Worm (Caenorhabditis elegans): ENCODE data around the gene F20B6.10.

The F20B6.10 gene

DNA sequence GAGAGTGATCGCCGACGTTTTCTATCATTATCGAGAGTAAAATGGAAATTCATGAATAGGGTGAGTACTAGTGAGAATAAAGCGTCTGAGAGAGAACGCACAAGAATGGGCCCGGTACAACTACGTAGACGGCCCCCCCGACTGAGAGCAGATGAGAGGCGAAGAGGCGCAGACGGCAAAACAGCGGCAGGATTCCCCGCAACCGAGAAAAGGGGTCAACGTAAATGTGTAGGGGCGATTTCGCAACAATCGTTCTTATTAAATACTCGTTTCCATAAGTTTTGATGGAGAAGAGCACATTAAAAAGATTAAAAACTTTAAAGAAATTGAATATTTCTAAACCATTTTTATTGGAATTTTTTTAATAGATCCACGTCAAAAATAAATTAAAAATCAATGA lies 2.4 kb downstream of the F20B6.10 start:
- TF ChIP-seq dmd-4 (tag; optimal IDR thresholded peaks at IDR 0.05) = no peak
- TF ChIP-seq F13H6.1 (tag; optimal IDR thresholded peaks at IDR 0.05) = peak; percentile 21
- TF ChIP-seq sma-9 (GFP tag; optimal IDR thresholded peaks at IDR 0.05) = peak; percentile 44
- TF ChIP-seq sma-9 (tag; optimal IDR thresholded peaks at IDR 0.05) = no peak
- TF ChIP-seq nhr-11 (tag; optimal IDR thresholded peaks at IDR 0.05) = no peak
- no peak for TF ChIP-seq nhr-6 (tag; optimal IDR thresholded peaks at IDR 0.05)
- no peak for TF ChIP-seq lin-13 (GFP tag; optimal IDR thresholded peaks at IDR 0.05)
- TF ChIP-seq ama-1 (optimal IDR thresholded peaks at IDR 0.05) = no peak
- TF ChIP-seq nhr-10 (tag; optimal IDR thresholded peaks at IDR 0.05) = no peak
- no peak for TF ChIP-seq ztf-11 (tag; optimal IDR thresholded peaks at IDR 0.05)
- peak; percentile 36 for TF ChIP-seq C34F6.9 (tag; optimal IDR thresholded peaks at IDR 0.05)
- TF ChIP-seq gmeb-1 (tag; optimal IDR thresholded peaks at IDR 0.05) = no peak
- peak in 1 of 2 experiments; percentile 4 for TF ChIP-seq lsy-2 (tag; optimal IDR thresholded peaks at IDR 0.05)
- peak; percentile 51 for TF ChIP-seq unc-55 (GFP tag; optimal IDR thresholded peaks at IDR 0.05)

ce11 chrX:4209131-4209530 lies 7.9 kb downstream of the F20B6.10 start:
- TF ChIP-seq unc-39 (tag; optimal IDR thresholded peaks at IDR 0.05) (peak; percentile 80), fos-1 (tag; optimal IDR thresholded peaks at IDR 0.05) (peak; percentile 99), skn-1 (tag; optimal IDR thresholded peaks at IDR 0.05) (peak; percentile 94), lsy-2 (tag; optimal IDR thresholded peaks at IDR 0.05) (peak; percentile 97), sem-4 (tag; optimal IDR thresholded peaks at IDR 0.05) (peak; percentile 99), sma-3 (GFP tag; optimal IDR thresholded peaks at IDR 0.05) (peak; percentile 99), nhr-21 (tag; optimal IDR thresholded peaks at IDR 0.05) (peak; percentile 100), elt-1 (tag; optimal IDR thresholded peaks at IDR 0.05) (peak; percentile 61), Y55F3AM.14 (GFP tag; optimal IDR thresholded peaks at IDR 0.05) (peak; percentile 93), peb-1 (tag; optimal IDR thresholded peaks at IDR 0.05) (no peak), F13H6.1 (tag; optimal IDR thresholded peaks at IDR 0.05) (peak; percentile 99), egl-27 (tag; optimal IDR thresholded peaks at IDR 0.05) (peak; percentile 99), nhr-11 (tag; optimal IDR thresholded peaks at IDR 0.05) (peak; percentile 87), nhr-23 (tag; optimal IDR thresholded peaks at IDR 0.05) (peak; percentile 49), gmeb-1 (tag; optimal IDR thresholded peaks at IDR 0.05) (peak; percentile 94), unc-62 (GFP tag; optimal IDR thresholded peaks at IDR 0.05) (peak; percentile 81), mbf-1 (tag; optimal IDR thresholded peaks at IDR 0.05) (peak; percentile 73), lin-11 (tag; optimal IDR thresholded peaks at IDR 0.05) (peak; percentile 100), ama-1 (optimal IDR thresholded peaks at IDR 0.05) (peak; percentile 66), ztf-11 (tag; optimal IDR thresholded peaks at IDR 0.05) (peak; percentile 87), nhr-129 (tag; optimal IDR thresholded peaks at IDR 0.05) (peak; percentile 99), crh-2 (tag; optimal IDR thresholded peaks at IDR 0.05) (peak; percentile 100), snpc-4 (tag; optimal IDR thresholded peaks at IDR 0.05) (peak; percentile 91), mab-5 (tag; optimal IDR thresholded peaks at IDR 0.05) (peak; percentile 98), unc-55 (GFP tag; optimal IDR thresholded peaks at IDR 0.05) (peak; percentile 99), ZK546.5 (tag; optimal IDR thresholded peaks at IDR 0.05) (peak; percentile 83), sma-9 (GFP tag; optimal IDR thresholded peaks at IDR 0.05) (peak; percentile 99), sma-9 (tag; optimal IDR thresholded peaks at IDR 0.05) (no peak), blmp-1 (tag; optimal IDR thresholded peaks at IDR 0.05; ENCODE audit: insufficient read depth) (peak; percentile 85), alr-1 (tag; optimal IDR thresholded peaks at IDR 0.05) (peak; percentile 66), elt-3 (tag; optimal IDR thresholded peaks at IDR 0.05) (peak; percentile 36), nhr-10 (tag; optimal IDR thresholded peaks at IDR 0.05) (peak; percentile 100), nhr-237 (tag; optimal IDR thresholded peaks at IDR 0.05) (peak; percentile 99), ceh-16 (tag; optimal IDR thresholded peaks at IDR 0.05) (peak; percentile 96), R02D3.7 (tag; optimal IDR thresholded peaks at IDR 0.05) (peak; percentile 74), lin-13 (GFP tag; optimal IDR thresholded peaks at IDR 0.05) (peak; percentile 99), ztf-4 (tag; optimal IDR thresholded peaks at IDR 0.05) (peak; percentile 99), mdl-1 (tag; optimal IDR thresholded peaks at IDR 0.05) (peak; percentile 95 to 97), ceh-82 (tag; optimal IDR thresholded peaks at IDR 0.05) (peak; percentile 99), nhr-25 (tag; optimal IDR thresholded peaks at IDR 0.05) (peak; percentile 98), dmd-4 (tag; optimal IDR thresholded peaks at IDR 0.05) (peak; percentile 83), aly-2 (tag; optimal IDR thresholded peaks at IDR 0.05) (no peak), C34F6.9 (tag; optimal IDR thresholded peaks at IDR 0.05) (peak; percentile 99), nhr-77 (tag; optimal IDR thresholded peaks at IDR 0.05) (peak; percentile 98), ztf-1 (GFP tag; conservative IDR thresholded peaks at IDR 0.05) (peak; percentile 98), nhr-12 (tag; optimal IDR thresholded peaks at IDR 0.05) (peak; percentile 75), lin-39 (tag; optimal IDR thresholded peaks at IDR 0.05) (peak; percentile 89), zag-1 (tag; optimal IDR thresholded peaks at IDR 0.05) (peak; percentile 99), nhr-6 (tag; optimal IDR thresholded peaks at IDR 0.05) (peak; percentile 98)
